Worm (Caenorhabditis elegans): ENCODE data around the gene ZK228.1.
"Not testable (repeated sequence)": the region's sequence is repeated elsewhere in the genome, so short reads cannot be mapped to it uniquely, and the experiment has no call there.

The ZK228.1 gene

ce11 chrV:18444118-18444517 lies at the start of gene ZK228.1:
Gene ZK228.1 (plus strand): TSS chrV:18444418.
- TF ChIP-seq him-1 (tag; optimal IDR thresholded peaks at IDR 0.05), result no peak

ce11 chrV:18395649-18396048 lies 48.6 kb upstream of the ZK228.1 start, which contains the start of gene Y51A2B.9:
Gene Y51A2B.9 (minus strand): TSS chrV:18395749.
- TF ChIP-seq W03F9.2 (tag; optimal IDR thresholded peaks at IDR 0.05) (no peak), him-1 (tag; optimal IDR thresholded peaks at IDR 0.05) (no peak), dao-5 (tag; optimal IDR thresholded peaks at IDR 0.05) (no peak)

- TF ChIP-seq W03F9.2 (tag; optimal IDR thresholded peaks at IDR 0.05) (no peak), him-1 (tag; optimal IDR thresholded peaks at IDR 0.05) (no peak), dao-5 (tag; optimal IDR thresholded peaks at IDR 0.05) (no peak)
These were observed 46.4 kb upstream of the ZK228.1 start, which contains the start of gene Y51A2B.16 for ce11 chrV:18397814-18398213. Gene Y51A2B.16 (minus strand): TSS chrV:18397914.

- TF ChIP-seq W03F9.2 (tag; optimal IDR thresholded peaks at IDR 0.05), result no peak
- no peak for TF ChIP-seq him-1 (tag; optimal IDR thresholded peaks at IDR 0.05)
- TF ChIP-seq dao-5 (tag; optimal IDR thresholded peaks at IDR 0.05), result no peak
These were observed 41.5 kb upstream of the ZK228.1 start for ce11 chrV:18402743-18403142.

ce11 chrV:18404767-18405166 lies 39.5 kb upstream of the ZK228.1 start, which contains the start of gene srh-209:
Gene srh-209 (minus strand): TSS chrV:18404867.
- not testable (repeated sequence) for TF ChIP-seq him-1, dao-5, W03F9.2 (tag; optimal IDR thresholded peaks at IDR 0.05)

- TF ChIP-seq W03F9.2 (tag; optimal IDR thresholded peaks at IDR 0.05) (no peak), dao-5 (tag; optimal IDR thresholded peaks at IDR 0.05) (no peak), him-1 (tag; optimal IDR thresholded peaks at IDR 0.05) (no peak)
These were observed 34.1 kb upstream of the ZK228.1 start, which contains the start of gene srh-207 for ce11 chrV:18410142-18410541. Gene srh-207 (minus strand): TSS chrV:18410242.

- TF ChIP-seq dao-5 (tag; optimal IDR thresholded peaks at IDR 0.05) (no peak), him-1 (tag; optimal IDR thresholded peaks at IDR 0.05) (no peak), W03F9.2 (tag; optimal IDR thresholded peaks at IDR 0.05) (no peak)
These were observed 31.9 kb upstream of the ZK228.1 start for ce11 chrV:18412351-18412750.

- no peak for TF ChIP-seq dao-5 (tag; optimal IDR thresholded peaks at IDR 0.05)
- no peak for TF ChIP-seq W03F9.2 (tag; optimal IDR thresholded peaks at IDR 0.05)
- TF ChIP-seq him-1 (tag; optimal IDR thresholded peaks at IDR 0.05), result no peak
These were observed 31.3 kb upstream of the ZK228.1 start, which contains the start of gene ZK262.2 for ce11 chrV:18412887-18413286. Gene ZK262.2 (minus strand): TSS chrV:18412987.

ce11 chrV:18414051-18414450 lies 30.2 kb upstream of the ZK228.1 start, which contains the start of gene txt-8:
Gene txt-8 (plus strand): TSS chrV:18414351.
- TF ChIP-seq dao-5 (tag; optimal IDR thresholded peaks at IDR 0.05), result no peak
- TF ChIP-seq him-1 (tag; optimal IDR thresholded peaks at IDR 0.05), result no peak

- TF ChIP-seq dao-5 (tag; optimal IDR thresholded peaks at IDR 0.05) (no peak), W03F9.2 (tag; optimal IDR thresholded peaks at IDR 0.05) (no peak), him-1 (tag; optimal IDR thresholded peaks at IDR 0.05) (no peak)
These were observed 23.4 kb upstream of the ZK228.1 start, which contains the start of gene srj-26 for ce11 chrV:18420797-18421196. Gene srj-26 (plus strand): TSS chrV:18421097.

ce11 chrV:18424471-18424870 lies 19.7 kb upstream of the ZK228.1 start, which contains the start of gene ZK262.4:
Gene ZK262.4 (minus strand): TSS chrV:18424571.
- TF ChIP-seq W03F9.2 (tag; optimal IDR thresholded peaks at IDR 0.05) (no peak), dao-5 (tag; optimal IDR thresholded peaks at IDR 0.05) (no peak), him-1 (tag; optimal IDR thresholded peaks at IDR 0.05) (no peak)

ce11 chrV:18425544-18425943 lies 18.7 kb upstream of the ZK228.1 start, which contains the start of gene ZK262.19:
Gene ZK262.19 (minus strand): TSS chrV:18425644.
- TF ChIP-seq dao-5 (tag; optimal IDR thresholded peaks at IDR 0.05) (no peak), W03F9.2 (tag; optimal IDR thresholded peaks at IDR 0.05) (no peak), him-1 (tag; optimal IDR thresholded peaks at IDR 0.05) (no peak)

- TF ChIP-seq him-1 (tag; optimal IDR thresholded peaks at IDR 0.05) (no peak), dao-5 (tag; optimal IDR thresholded peaks at IDR 0.05) (no peak), W03F9.2 (tag; optimal IDR thresholded peaks at IDR 0.05) (no peak)
These were observed 17.9 kb upstream of the ZK228.1 start, which contains the start of gene srw-83 for ce11 chrV:18426280-18426679. Gene srw-83 (plus strand): TSS chrV:18426580.

ce11 chrV:18430826-18431225 lies 13.4 kb upstream of the ZK228.1 start:
- no peak for TF ChIP-seq him-1 (tag; optimal IDR thresholded peaks at IDR 0.05)

- TF ChIP-seq him-1 (tag; optimal IDR thresholded peaks at IDR 0.05) (no peak), W03F9.2 (tag; optimal IDR thresholded peaks at IDR 0.05) (no peak), dao-5 (tag; optimal IDR thresholded peaks at IDR 0.05) (no peak)
These were observed 12.8 kb upstream of the ZK228.1 start, which contains the start of gene srw-82 for ce11 chrV:18431450-18431849. Gene srw-82 (plus strand): TSS chrV:18431750.
